Worm (Caenorhabditis elegans) whole organism, late embryonic: ENCODE results near the gene C46F11.5.

Experiments
- F13H6.1 ChIP-seq: sonication (generic microtip); optimal IDR thresholded peaks from 2 replicates; lab custom pipeline; 2016; ENCODE audit warnings: missing genetic modification characterization, missing compliant biosample characterization
- ceh-45 ChIP-seq: fragments of 200-800 bp; sonication (Bioruptor generic); IDR thresholded peaks from 2 replicates; pipeline ENCODE4 v1.3.6; 2022; ENCODE audit warnings: missing genetic modification reagents, missing genetic modification characterization, missing compliant biosample characterization
- ets-4 ChIP-seq: sonication (generic microtip); optimal IDR thresholded peaks from 2 replicates; lab custom pipeline; 2016; ENCODE audit warnings: missing genetic modification characterization, missing compliant biosample characterization
- fkh-10 ChIP-seq: fragments of 150-350 bp; optimal IDR thresholded peaks from 2 replicates; lab custom pipeline; 2014; ENCODE audit warnings: missing biosample characterization, missing genetic modification reagents, missing genetic modification characterization
- hlh-15 ChIP-seq: sonication (generic microtip); optimal IDR thresholded peaks from 2 replicates; lab custom pipeline; 2016; ENCODE audit warnings: missing genetic modification characterization, missing compliant biosample characterization
- pqm-1 ChIP-seq: sonication (generic microtip); optimal IDR thresholded peaks from 2 replicates; lab custom pipeline; 2016; ENCODE audit warnings: missing genetic modification characterization, missing compliant biosample characterization
- rnt-1 ChIP-seq: sonication (generic microtip); optimal IDR thresholded peaks from 2 replicates; lab custom pipeline; 2016; ENCODE audit warnings: missing genetic modification characterization, missing compliant biosample characterization

DNA sequence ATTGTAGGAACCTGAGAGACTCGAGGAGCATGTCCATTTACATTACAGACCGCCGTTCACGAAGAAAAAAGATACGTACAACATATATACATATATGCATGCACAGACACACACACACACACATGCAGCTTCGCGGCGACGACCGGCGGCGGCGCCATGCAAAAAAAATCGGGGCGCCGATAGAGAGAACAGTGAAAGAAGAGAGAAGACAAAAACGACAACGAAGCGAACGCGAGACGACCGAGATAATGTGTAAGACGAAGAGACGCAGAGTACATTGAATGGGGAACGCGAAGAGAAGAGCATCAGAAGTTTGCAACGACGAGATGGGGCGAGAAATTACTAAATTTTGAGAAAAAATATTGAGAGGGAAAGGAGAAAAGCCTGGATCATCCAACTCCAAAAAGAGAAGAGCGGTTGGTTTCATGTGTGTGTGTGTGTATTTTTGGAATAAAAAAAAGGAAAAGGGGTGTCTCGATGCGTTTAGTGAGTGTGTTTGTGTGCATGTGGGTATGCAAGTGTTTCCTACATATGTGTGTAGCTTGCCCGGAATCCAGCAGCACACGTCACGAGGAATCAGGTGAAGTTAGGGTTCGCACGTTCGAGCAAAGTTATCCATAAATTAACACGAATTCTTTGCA lies 37.7 kb downstream of the C46F11.5 start:
- no peak for TF ChIP-seq pqm-1 (tag; lab: Kevin White, UChicago)
- no peak for TF ChIP-seq ets-4 (tag; lab: Kevin White, UChicago)
- TF ChIP-seq F13H6.1 (tag; lab: Kevin White, UChicago), result no peak
- no peak for TF ChIP-seq ceh-45 (GFP tag; lab: Robert Waterston, UW)
- no peak for TF ChIP-seq fkh-10 (GFP tag; lab: Kevin White, UChicago)
- no peak for TF ChIP-seq hlh-15 (tag; lab: Kevin White, UChicago)
- TF ChIP-seq rnt-1 (tag; lab: Kevin White, UChicago), result no peak
